Fruit fly (Drosophila melanogaster) whole organism, embryonic: ENCODE measurements around the gene Nepl18.
A peak's percentile ranks its signal among the peaks of the same experiment; 100 is the strongest.

Source experiments
- Aef1 ChIP-seq: fragments of 200-800 bp; sonication (Bioruptor generic); IDR thresholded peaks from 3 replicates; pipeline ENCODE4 v1.3.6; 2022; ENCODE audit warnings: missing biosample characterization, missing genetic modification characterization
- B-H1 ChIP-seq: fragments of 200-800 bp; sonication (Bioruptor generic); IDR thresholded peaks from 3 replicates; pipeline ENCODE4 v1.3.6; 2022; ENCODE audit warnings: missing biosample characterization, missing genetic modification characterization
- Bgb ChIP-seq: fragments of 200-800 bp; sonication (Bioruptor generic); IDR thresholded peaks from 2 replicates; pipeline ENCODE4 v1.3.6; 2022; ENCODE audit warnings: missing biosample characterization, missing genetic modification characterization; ENCODE audit not compliant: partially characterized antibody
- CG10209 ChIP-seq: fragments of 200-800 bp; sonication (Bioruptor generic); optimal IDR thresholded peaks from 3 replicates; lab custom pipeline; 2017; ENCODE audit warnings: missing biosample characterization, mild to moderate bottlenecking, missing genetic modification characterization, missing genetic modification reagents
- CG10543 ChIP-seq: fragments of 200-800 bp; sonication (Bioruptor generic); optimal IDR thresholded peaks from 3 replicates; lab custom pipeline; 2017; ENCODE audit warnings: missing biosample characterization, mild to moderate bottlenecking, missing genetic modification characterization, moderate library complexity
- CG10959 ChIP-seq: fragments of 200-800 bp; sonication (Bioruptor generic); IDR thresholded peaks from 2 replicates; pipeline ENCODE4 v1.3.6; 2022; ENCODE audit warnings: missing biosample characterization, missing genetic modification characterization
- CG11093 ChIP-seq: fragments of 200-800 bp; sonication (Bioruptor generic); IDR thresholded peaks from 3 replicates; pipeline ENCODE4 v1.3.6; 2022; ENCODE audit warnings: missing biosample characterization, missing genetic modification characterization
- CG12769 ChIP-seq: fragments of 200-800 bp; sonication (Bioruptor generic); optimal IDR thresholded peaks from 2 replicates; lab custom pipeline; 2019; ENCODE audit warnings: missing biosample characterization, mild to moderate bottlenecking, missing genetic modification characterization, moderate library complexity
- CG13624 ChIP-seq: fragments of 200-800 bp; sonication (Bioruptor generic); optimal IDR thresholded peaks from 2 replicates; lab custom pipeline; 2016; ENCODE audit warnings: missing biosample characterization, missing genetic modification characterization
- CG15073 ChIP-seq: fragments of 200-800 bp; sonication (Bioruptor generic); optimal IDR thresholded peaks from 2 replicates; lab custom pipeline; 2016; ENCODE audit warnings: missing biosample characterization, missing genetic modification characterization
- CG1603 ChIP-seq: fragments of 200-800 bp; sonication (Bioruptor generic); optimal IDR thresholded peaks from 2 replicates; lab custom pipeline; 2019; ENCODE audit warnings: missing biosample characterization, mild to moderate bottlenecking, missing genetic modification characterization, moderate library complexity
- CG17912 ChIP-seq: fragments of 200-800 bp; sonication (Bioruptor generic); optimal IDR thresholded peaks from 2 replicates; lab custom pipeline; 2018; ENCODE audit warnings: missing biosample characterization, mild to moderate bottlenecking, missing genetic modification characterization
- CG1832 ChIP-seq: fragments of 200-800 bp; sonication (Bioruptor generic); optimal IDR thresholded peaks from 2 replicates; lab custom pipeline; 2017; ENCODE audit warnings: missing biosample characterization, mild to moderate bottlenecking, missing genetic modification characterization, inconsistent platforms
- CG2199 ChIP-seq: fragments of 200-800 bp; sonication (Bioruptor generic); IDR thresholded peaks from 3 replicates; pipeline ENCODE4 v1.3.6; 2022; ENCODE audit warnings: missing biosample characterization, missing genetic modification characterization
- CG34224 ChIP-seq: fragments of 200-800 bp; sonication (Bioruptor generic); IDR thresholded peaks from 3 replicates; pipeline ENCODE4 v1.3.6; 2022; ENCODE audit warnings: missing biosample characterization, missing genetic modification characterization; ENCODE audit not compliant: partially characterized antibody
- CG3726 ChIP-seq: fragments of 200-800 bp; sonication (Bioruptor generic); IDR thresholded peaks from 3 replicates; pipeline ENCODE4, ENCODE4 v1.3.6; 2022; ENCODE audit warnings: missing biosample characterization, missing genetic modification characterization
- CG4404 ChIP-seq: fragments of 200-800 bp; sonication (Bioruptor generic); IDR thresholded peaks from 2 replicates; pipeline ENCODE4 v1.3.6; 2022; ENCODE audit warnings: missing biosample characterization, missing genetic modification characterization
- CG4707 ChIP-seq: fragments of 200-800 bp; sonication (Bioruptor generic); optimal IDR thresholded peaks from 2 replicates; lab custom pipeline; 2018; ENCODE audit warnings: missing biosample characterization, mild to moderate bottlenecking, missing genetic modification characterization, moderate library complexity
- CG4730 ChIP-seq: fragments of 200-800 bp; sonication (Bioruptor generic); IDR thresholded peaks from 2 replicates; pipeline ENCODE4 v1.3.6; 2022; ENCODE audit warnings: missing biosample characterization, missing genetic modification characterization
- CG8478 ChIP-seq: fragments of >200 bp; optimal IDR thresholded peaks from 2 replicates; lab custom pipeline; 2018
- CG8944 ChIP-seq: fragments of 200-800 bp; sonication (Bioruptor generic); optimal IDR thresholded peaks from 3 replicates; lab custom pipeline; 2016; ENCODE audit warnings: missing biosample characterization, missing genetic modification characterization
- CG9932 ChIP-seq: fragments of 200-800 bp; sonication (Bioruptor generic); IDR thresholded peaks from 2 replicates; pipeline ENCODE4 v1.3.6; 2022; ENCODE audit warnings: missing biosample characterization, missing genetic modification characterization
- Chrac-16 ChIP-seq: fragments of 200-800 bp; sonication (Bioruptor generic); optimal IDR thresholded peaks from 3 replicates; lab custom pipeline; 2016; ENCODE audit warnings: missing biosample characterization, missing genetic modification characterization
- D19A ChIP-seq: fragments of 200-800 bp; optimal IDR thresholded peaks from 3 replicates; lab custom pipeline; 2019; ENCODE audit warnings: missing biosample characterization, mild to moderate bottlenecking, missing genetic modification characterization, moderate library complexity
- Dfd ChIP-seq, 2 experiments: fragments of >200 bp; optimal IDR thresholded peaks; 2 replicates each; lab custom pipeline; 2017; ENCODE audit warnings: missing biosample characterization in 2 of 2, missing genetic modification characterization in 2 of 2
- Dp ChIP-seq: fragments of 200-800 bp; sonication (Bioruptor generic); optimal IDR thresholded peaks from 2 replicates; lab custom pipeline; 2018; ENCODE audit warnings: missing biosample characterization, mild to moderate bottlenecking, missing genetic modification characterization, moderate library complexity
- Drgx ChIP-seq: fragments of 200-800 bp; sonication (Bioruptor generic); IDR thresholded peaks from 2 replicates; pipeline ENCODE4 v1.3.6; 2022; ENCODE audit warnings: missing biosample characterization, missing genetic modification characterization
- HLH3B ChIP-seq: fragments of 200-800 bp; sonication (Bioruptor generic); IDR thresholded peaks from 2 replicates; pipeline ENCODE4 v1.3.6; 2022; ENCODE audit warnings: missing biosample characterization, missing genetic modification characterization
- Med ChIP-seq: fragments of 200-800 bp; sonication (Bioruptor generic); peaks from one replicate; lab custom pipeline; 2016; ENCODE audit warnings: missing biosample characterization, missing genetic modification characterization, mild to moderate bottlenecking, inconsistent platforms, moderate library complexity
- PHDP ChIP-seq: fragments of 200-800 bp; sonication (Bioruptor generic); optimal IDR thresholded peaks from 3 replicates; lab custom pipeline; 2018; ENCODE audit warnings: missing biosample characterization, mild to moderate bottlenecking, missing genetic modification characterization, moderate library complexity
- Vsx1 ChIP-seq: fragments of 200-800 bp; sonication (Bioruptor generic); optimal IDR thresholded peaks from 2 replicates; lab custom pipeline; 2017; ENCODE audit warnings: missing biosample characterization, mild to moderate bottlenecking, missing genetic modification characterization, missing genetic modification reagents
- abd-A ChIP-seq: fragments of 200-800 bp; sonication (Bioruptor generic); optimal IDR thresholded peaks from 3 replicates; lab custom pipeline; 2019; ENCODE audit warnings: missing biosample characterization, mild to moderate bottlenecking, missing genetic modification characterization, moderate library complexity
- bbx ChIP-seq: fragments of 200-800 bp; sonication (Bioruptor generic); IDR thresholded peaks from 2 replicates; pipeline ENCODE4 v1.3.6; 2022; ENCODE audit warnings: missing biosample characterization, missing genetic modification characterization; ENCODE audit not compliant: partially characterized antibody
- bsh ChIP-seq, 2 experiments: fragments of 200-800 bp; sonication (Bioruptor generic); optimal IDR thresholded peaks; 2 replicates each; lab custom pipeline; 2017 to 2018; ENCODE audit warnings: mild to moderate bottlenecking in 2 of 2, missing biosample characterization in 2 of 2, missing genetic modification characterization in 2 of 2, moderate library complexity in 1 of 2
- cato ChIP-seq: fragments of 200-800 bp; sonication (Bioruptor generic); optimal IDR thresholded peaks from 2 replicates; lab custom pipeline; 2016; ENCODE audit warnings: missing biosample characterization, missing genetic modification characterization, borderline replicate concordance
- crol ChIP-seq: fragments of 200-800 bp; sonication (Bioruptor generic); IDR thresholded peaks from 2 replicates; pipeline ENCODE4 v1.3.6; 2022; ENCODE audit warnings: missing biosample characterization, missing genetic modification characterization
- eve ChIP-seq, 2 experiments: fragments of >200 bp; optimal IDR thresholded peaks; 2 replicates each; lab custom pipeline; 2017; ENCODE audit warnings: missing biosample characterization in 2 of 2, missing genetic modification characterization in 2 of 2
- eyg ChIP-seq: fragments of 200-800 bp; sonication (Bioruptor generic); optimal IDR thresholded peaks from 3 replicates; lab custom pipeline; 2016; ENCODE audit warnings: missing biosample characterization, missing genetic modification characterization
- gcm2 ChIP-seq: fragments of 200-800 bp; sonication (Bioruptor generic); optimal IDR thresholded peaks from 2 replicates; lab custom pipeline; 2016; ENCODE audit warnings: missing biosample characterization, missing genetic modification characterization
- gem ChIP-seq: fragments of 200-800 bp; sonication (Bioruptor generic); optimal IDR thresholded peaks from 2 replicates; lab custom pipeline; 2019; ENCODE audit warnings: missing biosample characterization, mild to moderate bottlenecking, missing genetic modification characterization, moderate library complexity
- kni ChIP-seq: fragments of 200-800 bp; sonication (Bioruptor generic); optimal IDR thresholded peaks from 3 replicates; lab custom pipeline; 2017; ENCODE audit warnings: mild to moderate bottlenecking, missing biosample characterization, missing genetic modification reagents, missing genetic modification characterization
- nom ChIP-seq: fragments of 200-800 bp; sonication (Bioruptor generic); optimal IDR thresholded peaks from 2 replicates; lab custom pipeline; 2017; ENCODE audit warnings: missing biosample characterization, missing genetic modification characterization, mild to moderate bottlenecking, moderate library complexity, missing genetic modification reagents
- odd ChIP-seq: fragments of 200-800 bp; sonication (Bioruptor generic); optimal IDR thresholded peaks from 2 replicates; lab custom pipeline; 2017; ENCODE audit warnings: missing biosample characterization, mild to moderate bottlenecking, missing genetic modification characterization
- pros ChIP-seq: fragments of 200-800 bp; sonication (Bioruptor generic); optimal IDR thresholded peaks from 3 replicates; lab custom pipeline; 2019; ENCODE audit warnings: missing biosample characterization, mild to moderate bottlenecking, missing genetic modification characterization, moderate library complexity
- pzg ChIP-seq: fragments of 200-800 bp; sonication (Bioruptor generic); optimal IDR thresholded peaks from 3 replicates; lab custom pipeline; 2018; ENCODE audit warnings: missing biosample characterization, mild to moderate bottlenecking, missing genetic modification characterization, moderate library complexity
- repo ChIP-seq: fragments of 200-800 bp; sonication (Bioruptor generic); optimal IDR thresholded peaks from 2 replicates; lab custom pipeline; 2016; ENCODE audit warnings: missing biosample characterization, missing genetic modification characterization
- row ChIP-seq: fragments of 200-800 bp; sonication (Bioruptor generic); IDR thresholded peaks from 3 replicates; pipeline ENCODE4 v1.3.6; 2022; ENCODE audit warnings: missing biosample characterization, missing genetic modification characterization
- tio ChIP-seq: fragments of 200-800 bp; sonication (Bioruptor generic); optimal IDR thresholded peaks from 2 replicates; lab custom pipeline; 2017; ENCODE audit warnings: missing biosample characterization, missing genetic modification characterization, inconsistent platforms
- ttk ChIP-seq: fragments of 200-800 bp; sonication (Bioruptor generic); IDR thresholded peaks from 2 replicates; pipeline ENCODE4 v2.1.2; 2022; ENCODE audit warnings: missing biosample characterization, missing genetic modification characterization
- wek ChIP-seq: fragments of 200-800 bp; sonication (Bioruptor generic); optimal IDR thresholded peaks from 3 replicates; lab custom pipeline; 2018; ENCODE audit warnings: missing biosample characterization, mild to moderate bottlenecking, missing genetic modification characterization, moderate library complexity

Nepl18 gene

dm6 chr3R:28845981-28846380 is 29.4 kb upstream of the Nepl18 start (continued):
- no peak for TF ChIP-seq cato (GFP tag; lab: Kevin White, UChicago)
- no peak for TF ChIP-seq gcm2 (GFP tag; lab: Kevin White, UChicago)
- TF ChIP-seq CG4707 (GFP tag; lab: Kevin White, UChicago), result no peak
- peak; percentile 17; the same call in 1 of the 2 replicates for TF ChIP-seq CG9932
- no peak for TF ChIP-seq CG34224
- TF ChIP-seq tio (GFP tag; lab: Kevin White, UChicago), result no peak
- TF ChIP-seq CG8944 (GFP tag; lab: Kevin White, UChicago), result no peak
- TF ChIP-seq repo (GFP tag; lab: Kevin White, UChicago), result no peak
- no peak for TF ChIP-seq CG1832 (GFP tag; lab: Kevin White, UChicago)
- no peak for TF ChIP-seq odd (GFP tag; lab: Kevin White, UChicago)
- TF ChIP-seq Bgb, result 0 out of 2 replicates have a peak, but pooled peaks have one; percentile 19
- TF ChIP-seq pros (GFP tag; lab: Kevin White, UChicago), result peak; percentile 54
- TF ChIP-seq CG8478 (lab: Kevin White, UChicago), result no peak
- TF ChIP-seq Dfd (GFP tag; optimal IDR thresholded peaks at IDR 0.05; lab: Kevin White, UChicago), result no peak
- no peak for TF ChIP-seq Dp (GFP tag; lab: Kevin White, UChicago)
- TF ChIP-seq bbx (GFP tag; lab: Robert Waterston, UW), result peak; percentile 33; the same call in 1 of the 2 replicates
- no peak for TF ChIP-seq CG11093 (GFP tag; lab: Robert Waterston, UW)
- TF ChIP-seq CG10959 (GFP tag; lab: Robert Waterston, UW), result no peak
- no peak for TF ChIP-seq PHDP (tag; lab: Kevin White, UChicago)
- no peak for TF ChIP-seq CG4404 (GFP tag; lab: Robert Waterston, UW)
- TF ChIP-seq CG13624 (GFP tag; lab: Kevin White, UChicago), result no peak
- TF ChIP-seq ttk (GFP tag; lab: Robert Waterston, UW), result 0 out of 2 replicates have a peak, but pooled peaks have one; percentile 15
- peak; percentile 9 for TF ChIP-seq kni (GFP tag; lab: Kevin White, UChicago)
- no peak for TF ChIP-seq B-H1 (GFP tag; lab: Robert Waterston, UW)
- no peak for TF ChIP-seq wek
- TF ChIP-seq Vsx1 (GFP tag; lab: Kevin White, UChicago), result no peak
- TF ChIP-seq eyg, result no peak
- TF ChIP-seq CG12769 (tag; lab: Kevin White, UChicago), result peak; percentile 30
- no peak for TF ChIP-seq Aef1 (GFP tag; lab: Robert Waterston, UW)
- no peak for TF ChIP-seq CG4730
- no peak for TF ChIP-seq pzg (GFP tag; lab: Kevin White, UChicago)
- no peak for TF ChIP-seq CG3726
- peak; percentile 74 for TF ChIP-seq abd-A
- no peak for TF ChIP-seq CG17912 (GFP tag; lab: Kevin White, UChicago)
- peak; percentile 25 for TF ChIP-seq CG10543 (GFP tag; lab: Kevin White, UChicago)
- TF ChIP-seq CG2199 (GFP tag; lab: Robert Waterston, UW), result 0 out of 3 replicates have a peak, but pooled peaks have one; percentile 43
- TF ChIP-seq CG10209, result no peak

dm6 chr3R:28846877-28847529 is 28.4 kb upstream of the Nepl18 start:
- TF ChIP-seq Med (GFP tag; lab: Kevin White, UChicago) (peak; percentile 13), Drgx (GFP tag; lab: Robert Waterston, UW) (0 out of 2 replicates have a peak, but pooled peaks have one; percentile 42), bsh (GFP tag; optimal IDR thresholded peaks at IDR 0.05; lab: Kevin White, UChicago) (peak in 1 of 2 experiments; percentile 14), eve (GFP tag; optimal IDR thresholded peaks at IDR 0.05; lab: Kevin White, UChicago) (no peak), D19A (peak; percentile 90), CG15073 (GFP tag; lab: Kevin White, UChicago) (no peak), row (GFP tag; lab: Robert Waterston, UW) (peak; percentile 30; the same call in 1 of the 3 replicates), Chrac-16 (no peak), gem (peak; percentile 11), HLH3B (GFP tag; lab: Robert Waterston, UW) (0 out of 2 replicates have a peak, but pooled peaks have one; percentile 11), nom (peak; percentile 91), CG2199 (GFP tag; lab: Robert Waterston, UW) (0 out of 3 replicates have a peak, but pooled peaks have one; percentile 25), CG1603 (peak; percentile 4), crol (GFP tag; lab: Robert Waterston, UW) (0 out of 2 replicates have a peak, but pooled peaks have one; percentile 23)
